Fruit fly (Drosophila melanogaster): Measurements from ENCODE around the gene CG8003.

The CG8003 gene

dm6 chr3L:10656451-10657198, 4.7 kb upstream of the CG8003 start (continued):
- no peak for TF ChIP-seq nmo (GFP tag; optimal IDR thresholded peaks at IDR 0.05)
- TF ChIP-seq D (optimal IDR thresholded peaks at IDR 0.05) = no peak
- peak; percentile 15 for TF ChIP-seq D (GFP tag; optimal IDR thresholded peaks at IDR 0.05)
- TF ChIP-seq btn (GFP tag; optimal IDR thresholded peaks at IDR 0.05) = peak; percentile 43
- TF ChIP-seq CG1233 (GFP tag; optimal IDR thresholded peaks at IDR 0.05) = peak; percentile 83
- no peak for TF ChIP-seq ab (GFP tag; optimal IDR thresholded peaks at IDR 0.05)
- peak; percentile 69 for TF ChIP-seq CG13123 (GFP tag; optimal IDR thresholded peaks at IDR 0.05)
- TF ChIP-seq tgo (GFP tag; IDR thresholded peaks at IDR 0.05) = peak; percentile 29; the same call in 1 of the 3 replicates
- TF ChIP-seq gem (tag; optimal IDR thresholded peaks at IDR 0.05) = peak; percentile 69
- TF ChIP-seq Hr78 (GFP tag; optimal IDR thresholded peaks at IDR 0.05) = peak in 1 of 2 experiments; percentile 34
- peak; percentile 70 for TF ChIP-seq salm (tag; optimal IDR thresholded peaks at IDR 0.05)
- TF ChIP-seq Ssrp (tag; optimal IDR thresholded peaks at IDR 0.05) = no peak
- peak; percentile 23 for TF ChIP-seq CG5245 (GFP tag; optimal IDR thresholded peaks at IDR 0.05)
- TF ChIP-seq nau (GFP tag; optimal IDR thresholded peaks at IDR 0.05) = peak; percentile 86
- peak; percentile 56 for TF ChIP-seq CG12219 (GFP tag; optimal IDR thresholded peaks at IDR 0.05)
- TF ChIP-seq Dref (GFP tag; IDR thresholded peaks at IDR 0.05) = no peak
- TF ChIP-seq CG18262 (tag; optimal IDR thresholded peaks at IDR 0.05) = peak; percentile 44
- TF ChIP-seq CG13894 (tag; optimal IDR thresholded peaks at IDR 0.05) = no peak
- peak; percentile 82 for TF ChIP-seq CG2875 (GFP tag; optimal IDR thresholded peaks at IDR 0.05)
- no peak for TF ChIP-seq cg (GFP tag; optimal IDR thresholded peaks at IDR 0.05)
- no peak for TF ChIP-seq jigr1 (GFP tag; IDR thresholded peaks at IDR 0.05)
- no peak for TF ChIP-seq dm (GFP tag; optimal IDR thresholded peaks at IDR 0.05)
- no peak for TF ChIP-seq Ravus (GFP tag; IDR thresholded peaks at IDR 0.05)
- peak; percentile 28 for TF ChIP-seq pum (GFP tag; optimal IDR thresholded peaks at IDR 0.05)
- no peak for TF ChIP-seq slp2 (GFP tag; optimal IDR thresholded peaks at IDR 0.05)
- TF ChIP-seq CG15479 (GFP tag; optimal IDR thresholded peaks at IDR 0.05) = no peak
- peak; percentile 67 for TF ChIP-seq onecut (GFP tag; IDR thresholded peaks at IDR 0.05)
- TF ChIP-seq CG7963 (GFP tag; IDR thresholded peaks at IDR 0.05; ENCODE audit: partially characterized antibody) = no peak
- TF ChIP-seq ash1 (GFP tag; optimal IDR thresholded peaks at IDR 0.05) = peak; percentile 38
- no peak for TF ChIP-seq klu (GFP tag; IDR thresholded peaks at IDR 0.05)
- peak; percentile 28; the same call in 1 of the 2 replicates for TF ChIP-seq Ada2b (GFP tag; IDR thresholded peaks at IDR 0.05)
- peak; percentile 3 for TF ChIP-seq CG10267 (tag; optimal IDR thresholded peaks at IDR 0.05)
- TF ChIP-seq CG43689 (GFP tag; IDR thresholded peaks at IDR 0.05) = no peak
- no peak for TF ChIP-seq aop (GFP tag; IDR thresholded peaks at IDR 0.05)
- TF ChIP-seq Hsf (GFP tag; optimal IDR thresholded peaks at IDR 0.05) = peak; percentile 22
- TF ChIP-seq CG17385 (GFP tag; optimal IDR thresholded peaks at IDR 0.05) = peak; percentile 44
- no peak for TF ChIP-seq zen (tag; optimal IDR thresholded peaks at IDR 0.05)
- peak; percentile 80 for TF ChIP-seq CG3407 (GFP tag; optimal IDR thresholded peaks at IDR 0.05)
- TF ChIP-seq CG12769 (tag; optimal IDR thresholded peaks at IDR 0.05) = peak; percentile 70
- TF ChIP-seq CG12391 (tag; optimal IDR thresholded peaks at IDR 0.05) = peak; percentile 46
- peak; percentile 22; the same call in 1 of the 2 replicates for TF ChIP-seq CG1024 (GFP tag; IDR thresholded peaks at IDR 0.05)
- TF ChIP-seq peb (GFP tag; IDR thresholded peaks at IDR 0.05) = no peak
- no peak for TF ChIP-seq pfk (GFP tag; optimal IDR thresholded peaks at IDR 0.05)
- TF ChIP-seq unpg (GFP tag; optimal IDR thresholded peaks at IDR 0.05) = peak; percentile 69
- TF ChIP-seq Hmx (GFP tag; optimal IDR thresholded peaks at IDR 0.05) = no peak
- TF ChIP-seq NC2α (GFP tag; optimal IDR thresholded peaks at IDR 0.05) = peak; percentile 63
- peak; percentile 14 for TF ChIP-seq CTCF (GFP tag; optimal IDR thresholded peaks at IDR 0.05)
- TF ChIP-seq CG14965 (GFP tag; optimal IDR thresholded peaks at IDR 0.05; ENCODE audit: borderline replicate concordance) = peak; percentile 59
- peak; percentile 41 for TF ChIP-seq CG14710 (tag; optimal IDR thresholded peaks at IDR 0.05)
- peak in 1 of 2 experiments; percentile 72 for TF ChIP-seq bsh (GFP tag; optimal IDR thresholded peaks at IDR 0.05)

Data from whole organism, embryonic.